Worm (Caenorhabditis elegans) whole organism, L3 larva: ENCODE data around the gene acdh-2.

Experiments
- R02D3.7 ChIP-seq: fragments of 150-350 bp; optimal IDR thresholded peaks from 2 replicates; lab custom pipeline; 2014; ENCODE audit warnings: missing biosample characterization, missing genetic modification characterization
- ZK546.5 ChIP-seq: sonication (generic microtip); optimal IDR thresholded peaks from 2 replicates; lab custom pipeline; 2017; ENCODE audit warnings: missing biosample characterization, missing genetic modification characterization
- ceh-82 ChIP-seq: fragments of 150-350 bp; optimal IDR thresholded peaks from 2 replicates; lab custom pipeline; 2014; ENCODE audit warnings: missing biosample characterization, missing genetic modification characterization
- egl-27 ChIP-seq: sonication (generic microtip); optimal IDR thresholded peaks from 4 replicates; lab custom pipeline; 2017; ENCODE audit warnings: missing biosample characterization, missing genetic modification reagents, missing genetic modification characterization
- nhr-237 ChIP-seq: fragments of 150-350 bp; optimal IDR thresholded peaks from 2 replicates; lab custom pipeline; 2014; ENCODE audit warnings: missing biosample characterization, missing genetic modification characterization
- pha-4 ChIP-seq: fragments of 150-350 bp; optimal IDR thresholded peaks from 2 replicates; lab custom pipeline; 2014; ENCODE audit warnings: missing biosample characterization, missing genetic modification reagents, missing genetic modification characterization

- no peak for TF ChIP-seq nhr-237
- no peak for TF ChIP-seq ZK546.5 (tag; lab: Kevin White, UChicago)
- no peak for TF ChIP-seq egl-27 (tag; lab: Kevin White, UChicago)
- peak; percentile 71 for TF ChIP-seq pha-4
- no peak for TF ChIP-seq R02D3.7 (tag; lab: Kevin White, UChicago)
- no peak for TF ChIP-seq ceh-82 (tag; lab: Kevin White, UChicago)
Measured at ce11 chrII:5594210-5594764, 47.0 kb upstream of the acdh-2 start, which contains the start of gene ttc-4.
